Worm (Caenorhabditis elegans) whole organism, L4/young adult: ENCODE results near the gene F01F1.3.

Source experiments
- W03F9.2 ChIP-seq: fragments of 150-350 bp; optimal IDR thresholded peaks from 2 replicates; lab custom pipeline; 2014; ENCODE audit warnings: missing biosample characterization, missing genetic modification characterization
- dao-5 ChIP-seq: sonication (generic microtip); optimal IDR thresholded peaks from 2 replicates; lab custom pipeline; 2016; ENCODE audit warnings: missing genotype, missing genetic modification characterization, moderate library complexity, missing compliant biosample characterization
- him-1 ChIP-seq: sonication (generic microtip); optimal IDR thresholded peaks from 2 replicates; lab custom pipeline; 2016; ENCODE audit warnings: missing genotype, missing genetic modification reagents, missing genetic modification characterization, missing compliant biosample characterization

ce11 chrIII:5834053-5834452 lies 37.7 kb upstream of the F01F1.3 start, which contains the start of gene R12B2.6:
- TF ChIP-seq W03F9.2 (tag; lab: Kevin White, UChicago) = no peak
- no peak for TF ChIP-seq him-1 (tag; lab: Kevin White, UChicago)
- no peak for TF ChIP-seq dao-5
